Fruit fly (Drosophila melanogaster): Measurements from ENCODE around the gene Rsf1.

DNA sequence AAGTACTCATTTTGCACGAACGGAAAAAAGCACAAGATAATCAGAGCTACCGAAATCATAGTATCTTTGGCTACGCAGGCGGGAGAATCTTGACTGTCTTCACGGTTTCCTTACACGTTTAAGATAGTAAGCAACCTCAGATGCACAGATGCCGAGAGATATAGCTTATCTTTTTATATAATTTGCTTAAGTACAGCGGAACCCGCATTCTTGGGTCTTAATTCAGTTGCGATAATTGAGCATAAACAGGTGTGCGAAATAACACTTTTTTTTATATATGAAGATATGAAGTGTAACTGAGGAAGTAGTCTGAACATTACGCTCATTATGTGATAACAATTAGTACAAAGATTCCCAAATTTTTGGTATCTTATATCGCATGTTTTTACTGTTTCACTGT lies 17.4 kb upstream of the Rsf1 start, which contains the start of gene CG34043:
- TF ChIP-seq nau (GFP tag; optimal IDR thresholded peaks at IDR 0.05): no peak
- no peak for TF ChIP-seq CG13287 (GFP tag; IDR thresholded peaks at IDR 0.05; ENCODE audit: partially characterized antibody)
- no peak for TF ChIP-seq CG3995 (GFP tag; optimal IDR thresholded peaks at IDR 0.05)
- TF ChIP-seq Rfx (GFP tag; IDR thresholded peaks at IDR 0.05): no peak

Measured in whole organism, embryonic.